Worm (Caenorhabditis elegans) whole organism, L4 larva: ENCODE results near the gene C03B1.4.
A peak's percentile ranks its signal among the peaks of the same experiment; 100 is the strongest.

ENCODE experiments used
- F10B5.3 ChIP-seq: sonication (generic microtip); optimal IDR thresholded peaks from 2 replicates; lab custom pipeline; 2016; ENCODE audit warnings: mild to moderate bottlenecking, missing genetic modification characterization, missing compliant biosample characterization
- F26F4.8 ChIP-seq: fragments of 200-800 bp; sonication (Bioruptor generic); conservative IDR thresholded peaks from 2 replicates; pipeline ENCODE4 v1.3.6; 2022; ENCODE audit warnings: missing genetic modification characterization, missing compliant biosample characterization
- F44E2.7 ChIP-seq: fragments of 200-800 bp; sonication (Bioruptor generic); IDR thresholded peaks from 2 replicates; pipeline ENCODE4 v2.1.2; 2022; ENCODE audit warnings: missing genetic modification characterization, missing compliant biosample characterization
- T26A8.4 ChIP-seq: fragments of 200-800 bp; sonication (Bioruptor generic); IDR thresholded peaks from 2 replicates; pipeline ENCODE4 v1.3.6; 2022; ENCODE audit warnings: missing genetic modification characterization, missing compliant biosample characterization
- Y48G9A.11 ChIP-seq: fragments of 200-800 bp; sonication (Bioruptor generic); IDR thresholded peaks from 2 replicates; pipeline ENCODE4 v1.3.6; 2022; ENCODE audit warnings: missing genetic modification reagents, missing genetic modification characterization, missing compliant biosample characterization
- Y75B8A.6 ChIP-seq: fragments of 200-800 bp; sonication (Bioruptor generic); IDR thresholded peaks from 2 replicates; pipeline ENCODE4 v1.3.6; 2022; ENCODE audit warnings: missing genetic modification reagents, missing genetic modification characterization, missing compliant biosample characterization
- aha-1 ChIP-seq: fragments of 150-350 bp; peaks from one replicate; lab custom pipeline; 2014; ENCODE audit warnings: missing biosample characterization, missing genetic modification characterization
- attf-4 ChIP-seq: sonication (generic microtip); optimal IDR thresholded peaks from 3 replicates; lab custom pipeline; 2017; ENCODE audit warnings: missing biosample characterization, missing genetic modification characterization
- ceh-20 ChIP-seq: fragments of 200-800 bp; sonication (Bioruptor generic); IDR thresholded peaks from 2 replicates; pipeline ENCODE4 v1.3.6; 2022; ENCODE audit warnings: missing genetic modification reagents, missing genetic modification characterization, missing compliant biosample characterization
- ceh-32 ChIP-seq: sonication (generic microtip); optimal IDR thresholded peaks from 2 replicates; lab custom pipeline; 2016; ENCODE audit warnings: mild to moderate bottlenecking, missing genetic modification characterization, missing compliant biosample characterization; ENCODE audit not compliant: poor library complexity
- ceh-62 ChIP-seq: sonication (generic microtip); optimal IDR thresholded peaks from 2 replicates; lab custom pipeline; 2017; ENCODE audit warnings: missing biosample characterization, missing genetic modification characterization
- ceh-82 ChIP-seq: sonication (generic microtip); optimal IDR thresholded peaks from 2 replicates; lab custom pipeline; 2017; ENCODE audit warnings: missing biosample characterization, missing genetic modification characterization
- cey-2 ChIP-seq: sonication (generic microtip); optimal IDR thresholded peaks from 3 replicates; lab custom pipeline; 2017; ENCODE audit warnings: missing genetic modification characterization, mild to moderate bottlenecking, missing compliant biosample characterization, antibody characterized with exemption, borderline replicate concordance; ENCODE audit not compliant: insufficient read depth
- daf-19 ChIP-seq: fragments of 200-800 bp; sonication (Bioruptor generic); conservative IDR thresholded peaks from 2 replicates; pipeline ENCODE4 v1.3.6; 2022; ENCODE audit warnings: missing genetic modification characterization, missing compliant biosample characterization
- daf-8 ChIP-seq: fragments of 200-800 bp; sonication (Bioruptor generic); IDR thresholded peaks from 2 replicates; pipeline ENCODE4 v1.3.6; 2022; ENCODE audit warnings: missing genetic modification characterization, missing compliant biosample characterization
- dpl-1 ChIP-seq: fragments of 150-350 bp; optimal IDR thresholded peaks from 2 replicates; lab custom pipeline; 2014; ENCODE audit warnings: missing biosample characterization, missing genetic modification reagents, missing genetic modification characterization
- duxl-1 ChIP-seq: sonication (generic microtip); optimal IDR thresholded peaks from 2 replicates; lab custom pipeline; 2016; ENCODE audit warnings: mild to moderate bottlenecking, missing genetic modification characterization, moderate library complexity, missing compliant biosample characterization; ENCODE audit not compliant: poor library complexity
- dve-1 ChIP-seq: sonication (generic microtip); optimal IDR thresholded peaks from 2 replicates; lab custom pipeline; 2017; ENCODE audit warnings: antibody characterized with exemption, mild to moderate bottlenecking, missing genetic modification characterization, missing compliant biosample characterization; ENCODE audit not compliant: insufficient read depth
- egl-27 ChIP-seq: sonication (generic microtip); optimal IDR thresholded peaks from 3 replicates; lab custom pipeline; 2017; ENCODE audit warnings: missing biosample characterization, missing genetic modification reagents, missing genetic modification characterization
- fkh-10 ChIP-seq: fragments of 150-350 bp; optimal IDR thresholded peaks from 2 replicates; lab custom pipeline; 2014; ENCODE audit warnings: missing biosample characterization, missing genetic modification reagents, missing genetic modification characterization
- gei-8 ChIP-seq: fragments of 200-800 bp; sonication (Bioruptor generic); optimal IDR thresholded peaks from 2 replicates; lab custom pipeline; 2018; ENCODE audit warnings: mild to moderate bottlenecking, missing genetic modification characterization, missing compliant biosample characterization
- hif-1 ChIP-seq, 2 experiments: sonication (generic microtip); optimal IDR thresholded peaks; 2 replicates each; lab custom pipeline; 2016 to 2017; ENCODE audit warnings: missing compliant biosample characterization in 2 of 2, missing genetic modification characterization in 2 of 2, missing genetic modification reagents in 2 of 2, missing genotype in 2 of 2, mild to moderate bottlenecking in 1 of 2
- hlh-11 ChIP-seq: fragments of 200-800 bp; sonication (Bioruptor generic); optimal IDR thresholded peaks from 2 replicates; lab custom pipeline; 2018; ENCODE audit warnings: mild to moderate bottlenecking, missing genetic modification characterization, missing compliant biosample characterization
- hmg-1.1 ChIP-seq: fragments of 200-800 bp; sonication (Bioruptor generic); IDR thresholded peaks from 2 replicates; pipeline ENCODE4 v1.3.6; 2022; ENCODE audit warnings: missing genetic modification reagents, missing genetic modification characterization, missing compliant biosample characterization
- jun-1 ChIP-seq: fragments of 150-350 bp; optimal IDR thresholded peaks from 2 replicates; lab custom pipeline; 2014; ENCODE audit warnings: missing biosample characterization, missing genetic modification reagents, missing genetic modification characterization
- lin-1 ChIP-seq: fragments of 200-800 bp; sonication (Bioruptor generic); IDR thresholded peaks from 2 replicates; pipeline ENCODE4 v1.3.6; 2022; ENCODE audit warnings: missing genetic modification reagents, missing genetic modification characterization, missing compliant biosample characterization
- lin-15B ChIP-seq: fragments of 150-350 bp; sonication (generic microtip); optimal IDR thresholded peaks from 3 replicates; lab custom pipeline; 2014; ENCODE audit warnings: missing biosample characterization, missing genetic modification characterization
- lin-29 ChIP-seq: fragments of 200-800 bp; sonication (Bioruptor generic); IDR thresholded peaks from 2 replicates; pipeline ENCODE4 v1.3.6; 2022; ENCODE audit warnings: missing genetic modification reagents, missing genetic modification characterization, missing compliant biosample characterization
- lin-38 ChIP-seq: fragments of 200-800 bp; sonication (Bioruptor generic); IDR thresholded peaks from 2 replicates; pipeline ENCODE4 v1.3.6; 2022; ENCODE audit warnings: missing genetic modification reagents, missing genetic modification characterization, missing compliant biosample characterization
- mdl-1 ChIP-seq, 2 experiments: fragments of 150-350 bp in 1 of 2; sonication (generic microtip) in 1 of 2; optimal IDR thresholded peaks; 2 replicates each; lab custom pipeline; 2014 to 2017; ENCODE audit warnings: missing biosample characterization in 2 of 2, missing genetic modification characterization in 2 of 2
- mep-1 ChIP-seq: fragments of 150-350 bp; sonication (generic microtip); optimal IDR thresholded peaks from 3 replicates; lab custom pipeline; 2014; ENCODE audit warnings: missing biosample characterization, missing genetic modification characterization
- mxl-2 ChIP-seq: fragments of 200-800 bp; sonication (Bioruptor generic); conservative IDR thresholded peaks from 2 replicates; pipeline ENCODE4 v1.3.6; 2022; ENCODE audit warnings: missing genetic modification reagents, missing genetic modification characterization, missing compliant biosample characterization
- mxl-3 ChIP-seq: fragments of 200-800 bp; sonication (Bioruptor generic); optimal IDR thresholded peaks from 2 replicates; lab custom pipeline; 2018; ENCODE audit warnings: mild to moderate bottlenecking, missing genetic modification characterization, missing compliant biosample characterization
- nhr-102 ChIP-seq: sonication (generic microtip); optimal IDR thresholded peaks from 2 replicates; lab custom pipeline; 2016; ENCODE audit warnings: mild to moderate bottlenecking, missing genetic modification characterization, moderate library complexity, missing compliant biosample characterization
- nhr-237 ChIP-seq: sonication (generic microtip); optimal IDR thresholded peaks from 2 replicates; lab custom pipeline; 2017; ENCODE audit warnings: missing biosample characterization, missing genetic modification characterization
- nhr-25 ChIP-seq: sonication (generic microtip); optimal IDR thresholded peaks from 2 replicates; lab custom pipeline; 2017; ENCODE audit warnings: missing genetic modification characterization, mild to moderate bottlenecking, missing compliant biosample characterization, antibody characterized with exemption, moderate library complexity, borderline replicate concordance; ENCODE audit not compliant: insufficient read depth
- nhr-28 ChIP-seq: fragments of 150-350 bp; optimal IDR thresholded peaks from 2 replicates; lab custom pipeline; 2014; ENCODE audit warnings: missing biosample characterization, missing genetic modification characterization
- nhr-6 ChIP-seq: fragments of 150-350 bp; optimal IDR thresholded peaks from 2 replicates; lab custom pipeline; 2014; ENCODE audit warnings: missing biosample characterization, missing genetic modification characterization
- nhr-76 ChIP-seq: fragments of 150-350 bp; optimal IDR thresholded peaks from 2 replicates; lab custom pipeline; 2014; ENCODE audit warnings: missing biosample characterization, missing genetic modification characterization
- nhr-77 ChIP-seq: fragments of 150-350 bp; optimal IDR thresholded peaks from 2 replicates; lab custom pipeline; 2014; ENCODE audit warnings: missing biosample characterization, missing genetic modification characterization
- pha-4 ChIP-seq, 2 experiments: fragments of 150-350 bp in 1 of 2; fragments of 200-800 bp in 1 of 2; sonication (Bioruptor generic) in 1 of 2; IDR thresholded peaks in 1 of 2; optimal IDR thresholded peaks in 1 of 2; 2 replicates each; pipeline versions ENCODE4 v1.3.6 to Lab custom; 2014 to 2022; ENCODE audit warnings: missing genetic modification characterization in 2 of 2, missing genetic modification reagents in 2 of 2, missing biosample characterization in 1 of 2, missing compliant biosample characterization in 1 of 2
- snpc-4 ChIP-seq: fragments of 150-350 bp; optimal IDR thresholded peaks from 2 replicates; lab custom pipeline; 2014; ENCODE audit warnings: missing biosample characterization, missing genetic modification characterization
- spr-1 ChIP-seq: sonication (generic microtip); optimal IDR thresholded peaks from 2 replicates; lab custom pipeline; 2016; ENCODE audit warnings: mild to moderate bottlenecking, missing genetic modification characterization, missing compliant biosample characterization
- tag-97 ChIP-seq: fragments of 200-800 bp; sonication (Bioruptor generic); IDR thresholded peaks from 2 replicates; pipeline ENCODE4 v1.3.6; 2022; ENCODE audit warnings: missing genetic modification characterization, missing compliant biosample characterization
- unc-130 ChIP-seq: sonication (generic microtip); optimal IDR thresholded peaks from 2 replicates; lab custom pipeline; 2016; ENCODE audit warnings: missing genetic modification reagents, missing genetic modification characterization, missing compliant biosample characterization
- vab-7 ChIP-seq: fragments of 200-800 bp; sonication (Bioruptor generic); IDR thresholded peaks from 2 replicates; pipeline ENCODE4 v1.3.6; 2022; ENCODE audit warnings: missing genetic modification reagents, missing genetic modification characterization, missing compliant biosample characterization
- zip-2 ChIP-seq: fragments of 150-350 bp; optimal IDR thresholded peaks from 2 replicates; lab custom pipeline; 2014; ENCODE audit warnings: missing biosample characterization, missing genetic modification characterization

C03B1.4 gene

ce11 chrX:6337338-6337737 is 27.0 kb upstream of the C03B1.4 start (continued):
- TF ChIP-seq daf-8 (GFP tag; lab: Robert Waterston, UW) (no peak), tag-97 (GFP tag; lab: Robert Waterston, UW) (no peak), nhr-28 (tag; lab: Kevin White, UChicago) (peak; percentile 3)

ce11 chrX:6337951-6338350 is 26.3 kb upstream of the C03B1.4 start, which contains the start of gene C03B1.13:
Gene C03B1.13, minus strand, starts transcription at chrX:6338051.
- no peak for TF ChIP-seq lin-38 (GFP tag; lab: Robert Waterston, UW)
- TF ChIP-seq lin-15B (tag; lab: Kevin White, UChicago) = no peak
- no peak for TF ChIP-seq nhr-237 (tag; lab: Kevin White, UChicago)
- no peak for TF ChIP-seq mxl-3
- no peak for TF ChIP-seq hlh-11 (tag; lab: Kevin White, UChicago)
- no peak for TF ChIP-seq jun-1 (tag; lab: Kevin White, UChicago)
- TF ChIP-seq daf-8 (GFP tag; lab: Robert Waterston, UW) = no peak

- TF ChIP-seq T26A8.4 (GFP tag; lab: Robert Waterston, UW) = peak; percentile 54; the same call in 1 of the 2 replicates
- no peak for TF ChIP-seq F10B5.3 (tag; lab: Kevin White, UChicago)
- TF ChIP-seq egl-27 = no peak
- peak in 1 of 2 experiments; percentile 19 for TF ChIP-seq hif-1 (tag; optimal IDR thresholded peaks at IDR 0.05; lab: Kevin White, UChicago)
- TF ChIP-seq nhr-102 (tag; lab: Kevin White, UChicago) = peak; percentile 43
- no peak for TF ChIP-seq jun-1 (tag; lab: Kevin White, UChicago)
- TF ChIP-seq vab-7 (GFP tag; lab: Robert Waterston, UW) = no peak
- TF ChIP-seq hmg-1.1 (GFP tag; lab: Robert Waterston, UW) = no peak
- peak; percentile 96 for TF ChIP-seq dve-1 (tag; lab: Kevin White, UChicago)
- no peak for TF ChIP-seq attf-4
- peak; percentile 52; the same call in 1 of the 2 replicates for TF ChIP-seq lin-1 (GFP tag; lab: Robert Waterston, UW)
- TF ChIP-seq F44E2.7 (GFP tag; lab: Robert Waterston, UW) = no peak
- TF ChIP-seq lin-15B (tag; lab: Kevin White, UChicago) = no peak
- TF ChIP-seq ceh-32 = no peak
- TF ChIP-seq ceh-20 = no peak
- no peak for TF ChIP-seq mxl-2 (GFP tag; lab: Robert Waterston, UW)
- TF ChIP-seq Y48G9A.11 = no peak
- TF ChIP-seq nhr-77 = peak; percentile 65
- no peak for TF ChIP-seq nhr-6 (tag; lab: Kevin White, UChicago)
- no peak for TF ChIP-seq lin-29 (GFP tag; lab: Robert Waterston, UW)
- TF ChIP-seq nhr-76 (tag; lab: Kevin White, UChicago) = no peak
- no peak for TF ChIP-seq daf-19 (GFP tag; lab: Robert Waterston, UW)
- TF ChIP-seq fkh-10 (GFP tag; lab: Kevin White, UChicago) = no peak
- no peak for TF ChIP-seq zip-2 (tag; lab: Kevin White, UChicago)
- TF ChIP-seq duxl-1 (tag; lab: Kevin White, UChicago) = no peak
- no peak for TF ChIP-seq F26F4.8 (GFP tag; lab: Robert Waterston, UW)
- no peak for TF ChIP-seq gei-8 (GFP tag; lab: Kevin White, UChicago)
- TF ChIP-seq pha-4 (GFP tag; IDR thresholded peaks at IDR 0.05; lab: Robert Waterston, UW) = no peak
- TF ChIP-seq pha-4 (tag; optimal IDR thresholded peaks at IDR 0.05; lab: Kevin White, UChicago) = no peak
- TF ChIP-seq lin-38 (GFP tag; lab: Robert Waterston, UW) = no peak
- TF ChIP-seq dpl-1 (GFP tag; lab: Kevin White, UChicago) = no peak
- no peak for TF ChIP-seq ceh-82 (tag; lab: Kevin White, UChicago)
- TF ChIP-seq nhr-25 (tag; lab: Kevin White, UChicago) = no peak
- no peak for TF ChIP-seq cey-2 (tag; lab: Kevin White, UChicago)
- no peak for TF ChIP-seq mdl-1 (tag; optimal IDR thresholded peaks at IDR 0.05; lab: Kevin White, UChicago)
- no peak for TF ChIP-seq Y75B8A.6 (GFP tag; lab: Robert Waterston, UW)
- TF ChIP-seq unc-130 (GFP tag; lab: Kevin White, UChicago) = no peak
- no peak for TF ChIP-seq spr-1 (tag; lab: Kevin White, UChicago)
- no peak for TF ChIP-seq mep-1
- TF ChIP-seq ceh-62 = no peak
- TF ChIP-seq aha-1 (tag; lab: Kevin White, UChicago) = peak; percentile 83
- no peak for TF ChIP-seq snpc-4
These were observed 25.9 kb upstream of the C03B1.4 start for ce11 chrX:6338446-6338845.
